Worm (Caenorhabditis elegans) whole organism, midembryonic: ENCODE measurements around the gene nob-1.

Experiments
- T22C8.4 ChIP-seq: fragments of 200-800 bp; sonication (Bioruptor generic); IDR thresholded peaks from 2 replicates; pipeline ENCODE4 v1.3.6; 2022; ENCODE audit warnings: missing genetic modification characterization, missing compliant biosample characterization
- cog-1 ChIP-seq: sonication (generic microtip); optimal IDR thresholded peaks from 2 replicates; lab custom pipeline; 2016; ENCODE audit warnings: missing genetic modification characterization, missing compliant biosample characterization
- flt-1 ChIP-seq: fragments of 200-800 bp; sonication (Bioruptor generic); IDR thresholded peaks from 2 replicates; pipeline ENCODE4 v1.3.6; 2022; ENCODE audit warnings: missing genetic modification characterization, missing compliant biosample characterization
- klf-2 ChIP-seq: fragments of 200-800 bp; sonication (Bioruptor generic); conservative IDR thresholded peaks from 2 replicates; pipeline ENCODE4 v1.3.6; 2022; ENCODE audit warnings: missing genetic modification reagents, missing genetic modification characterization, missing compliant biosample characterization
- med-1 ChIP-seq: sonication (generic microtip); optimal IDR thresholded peaks from 2 replicates; lab custom pipeline; 2017; ENCODE audit warnings: missing genetic modification characterization, mild to moderate bottlenecking, missing compliant biosample characterization, antibody characterized with exemption, missing genetic modification reagents; ENCODE audit not compliant: insufficient read depth
- ref-1 ChIP-seq: fragments of 200-800 bp; sonication (Bioruptor generic); conservative IDR thresholded peaks from 2 replicates; pipeline ENCODE4 v1.3.6; 2022; ENCODE audit warnings: missing genetic modification reagents, missing genetic modification characterization, missing compliant biosample characterization
- tab-1 ChIP-seq: fragments of 200-800 bp; sonication (Bioruptor generic); IDR thresholded peaks from 2 replicates; pipeline ENCODE4 v1.3.6; 2022; ENCODE audit warnings: missing genetic modification characterization, missing compliant biosample characterization
- ztf-23 ChIP-seq: fragments of 200-800 bp; sonication (Bioruptor generic); IDR thresholded peaks from 2 replicates; pipeline ENCODE4 v1.3.6; 2022; ENCODE audit warnings: missing genetic modification reagents, missing genetic modification characterization, missing compliant biosample characterization
- ztf-29 ChIP-seq: fragments of 200-800 bp; sonication (Bioruptor generic); IDR thresholded peaks from 2 replicates; pipeline ENCODE4 v1.3.6; 2022; ENCODE audit warnings: missing genetic modification reagents, missing genetic modification characterization, missing compliant biosample characterization

The nob-1 gene

DNA sequence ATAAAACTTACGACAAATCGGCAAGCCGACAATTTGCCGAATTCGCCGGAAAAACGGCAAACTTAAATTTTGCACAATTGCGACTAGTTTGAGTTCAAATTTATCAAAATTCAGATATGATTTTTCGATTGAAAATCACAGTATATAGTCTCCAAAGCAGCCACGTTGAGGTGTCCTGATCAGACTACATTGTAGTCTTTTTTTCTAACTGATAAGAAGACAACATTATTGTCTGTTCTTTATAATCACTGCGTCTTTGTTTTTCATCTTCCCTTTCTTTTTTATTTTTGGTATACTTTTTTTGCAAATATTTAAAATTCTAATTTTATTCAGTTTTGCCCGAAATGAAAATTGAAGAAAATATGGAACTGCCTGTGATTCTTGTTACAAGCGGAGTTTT lies 23.3 kb upstream of the nob-1 start, which contains the start of the genes cest-12 and lonp-2:
TSS of gene cest-12 (minus strand) at position 101 of the 400 bp plus-strand sequence.
TSS of gene lonp-2 (plus strand) at position 334 of the 400 bp plus-strand sequence.
- TF ChIP-seq flt-1 (GFP tag; lab: Robert Waterston, UW): no peak
- no peak for TF ChIP-seq med-1 (GFP tag; lab: Kevin White, UChicago)
- no peak for TF ChIP-seq tab-1 (GFP tag; lab: Robert Waterston, UW)
- no peak for TF ChIP-seq T22C8.4
- no peak for TF ChIP-seq ztf-23 (GFP tag; lab: Robert Waterston, UW)
- TF ChIP-seq klf-2 (GFP tag; lab: Robert Waterston, UW): no peak
- no peak for TF ChIP-seq ref-1 (GFP tag; lab: Robert Waterston, UW)
- no peak for TF ChIP-seq cog-1 (tag; lab: Kevin White, UChicago)
- TF ChIP-seq ztf-29 (GFP tag; lab: Robert Waterston, UW): no peak

DNA sequence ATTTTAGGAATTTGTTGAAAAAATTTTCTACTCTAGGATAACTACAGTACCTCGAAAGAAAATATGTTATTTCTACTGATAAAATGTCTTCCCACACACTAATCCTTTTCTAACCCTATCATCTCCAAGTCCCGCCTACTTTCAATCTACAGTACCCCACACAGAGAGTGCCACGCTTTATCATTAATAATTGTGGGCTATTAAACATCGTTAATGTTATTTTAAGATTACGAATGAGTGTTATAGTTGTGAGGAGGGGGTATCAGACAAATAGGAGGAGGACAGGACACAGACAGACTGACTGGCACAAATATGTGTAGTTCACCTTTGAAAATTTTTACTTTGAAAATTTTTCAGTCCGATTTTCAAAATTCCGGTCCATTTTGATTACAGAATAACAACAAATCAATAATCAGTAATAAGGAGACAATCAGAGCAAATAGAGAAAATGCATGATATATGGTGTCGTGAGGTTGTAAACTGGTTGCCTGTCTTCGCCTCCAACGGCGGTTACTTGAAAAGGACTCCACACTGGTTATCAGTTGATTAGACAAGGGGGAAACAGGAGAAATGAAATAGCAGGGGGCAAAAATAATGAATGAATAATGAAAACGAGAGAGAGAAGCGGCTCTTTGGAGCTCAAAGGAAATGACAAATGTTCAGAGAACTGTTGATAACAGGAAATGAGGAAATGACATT lies 10.2 kb upstream of the nob-1 start:
- TF ChIP-seq cog-1 (tag; lab: Kevin White, UChicago) (no peak), T22C8.4 (no peak), tab-1 (GFP tag; lab: Robert Waterston, UW) (no peak), ztf-29 (GFP tag; lab: Robert Waterston, UW) (no peak), ref-1 (GFP tag; lab: Robert Waterston, UW) (no peak)

ce11 chrIII:12092595-12092994 lies 8.5 kb upstream of the nob-1 start:
- TF ChIP-seq ztf-23 (GFP tag; lab: Robert Waterston, UW) (no peak), T22C8.4 (no peak), cog-1 (tag; lab: Kevin White, UChicago) (no peak), ztf-29 (GFP tag; lab: Robert Waterston, UW) (no peak), klf-2 (GFP tag; lab: Robert Waterston, UW) (no peak), med-1 (GFP tag; lab: Kevin White, UChicago) (no peak), tab-1 (GFP tag; lab: Robert Waterston, UW) (no peak), flt-1 (GFP tag; lab: Robert Waterston, UW) (no peak), ref-1 (GFP tag; lab: Robert Waterston, UW) (no peak)

ce11 chrIII:12087564-12087963 lies 3.4 kb upstream of the nob-1 start:
- TF ChIP-seq klf-2 (GFP tag; lab: Robert Waterston, UW): no peak
- no peak for TF ChIP-seq cog-1 (tag; lab: Kevin White, UChicago)
- TF ChIP-seq ref-1 (GFP tag; lab: Robert Waterston, UW): no peak
- no peak for TF ChIP-seq ztf-23 (GFP tag; lab: Robert Waterston, UW)
- TF ChIP-seq tab-1 (GFP tag; lab: Robert Waterston, UW): no peak
- no peak for TF ChIP-seq flt-1 (GFP tag; lab: Robert Waterston, UW)
- TF ChIP-seq T22C8.4: no peak
- TF ChIP-seq med-1 (GFP tag; lab: Kevin White, UChicago): no peak
- no peak for TF ChIP-seq ztf-29 (GFP tag; lab: Robert Waterston, UW)

DNA sequence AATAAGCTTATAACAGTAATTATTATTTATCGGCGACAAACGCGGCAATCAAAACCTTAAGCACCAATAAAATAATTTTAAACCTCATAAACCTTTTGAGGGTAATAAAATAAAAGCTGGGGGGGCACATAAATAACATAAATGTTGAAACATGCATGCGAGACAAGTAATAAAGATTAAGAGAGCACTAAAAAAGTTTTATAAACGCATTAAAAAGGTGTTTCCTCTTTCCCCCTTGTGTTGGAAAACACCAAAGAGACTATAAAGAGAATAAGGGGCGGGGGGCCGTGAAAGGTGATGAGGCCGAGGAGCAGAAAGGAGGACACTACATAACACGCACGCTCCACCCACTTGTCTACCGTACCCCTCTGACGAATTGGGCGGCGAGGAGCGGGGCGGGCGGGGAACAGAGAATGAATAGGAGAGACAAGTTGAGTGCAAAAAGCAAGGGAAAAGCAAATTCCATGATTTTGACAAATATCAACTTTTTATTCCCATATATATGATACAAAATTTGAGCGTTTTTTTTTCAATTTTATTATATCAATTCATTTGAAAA lies 712 bp upstream of the nob-1 start:
- TF ChIP-seq klf-2 (GFP tag; lab: Robert Waterston, UW): no peak
- no peak for TF ChIP-seq ztf-23 (GFP tag; lab: Robert Waterston, UW)
- peak; percentile 49 for TF ChIP-seq cog-1 (tag; lab: Kevin White, UChicago)

- TF ChIP-seq cog-1 (tag; lab: Kevin White, UChicago) (no peak), ztf-29 (GFP tag; lab: Robert Waterston, UW) (no peak), ref-1 (GFP tag; lab: Robert Waterston, UW) (no peak), T22C8.4 (no peak), flt-1 (GFP tag; lab: Robert Waterston, UW) (no peak), klf-2 (GFP tag; lab: Robert Waterston, UW) (no peak), tab-1 (GFP tag; lab: Robert Waterston, UW) (no peak), ztf-23 (GFP tag; lab: Robert Waterston, UW) (peak; percentile 40; the same call in 1 of the 2 replicates)
These were observed 2.0 kb downstream of the nob-1 start for ce11 chrIII:12081992-12082628.

ce11 chrIII:12077456-12077855 lies 6.7 kb downstream of the nob-1 start, which contains the start of gene php-3:
Gene php-3 (minus strand): TSS chrIII:12077556.
- no peak for TF ChIP-seq ztf-29 (GFP tag; lab: Robert Waterston, UW)

ce11 chrIII:12067736-12068135 lies 16.4 kb downstream of the nob-1 start:
- TF ChIP-seq ztf-29 (GFP tag; lab: Robert Waterston, UW) (no peak), tab-1 (GFP tag; lab: Robert Waterston, UW) (no peak), med-1 (GFP tag; lab: Kevin White, UChicago) (no peak), klf-2 (GFP tag; lab: Robert Waterston, UW) (no peak), ztf-23 (GFP tag; lab: Robert Waterston, UW) (no peak), cog-1 (tag; lab: Kevin White, UChicago) (no peak), T22C8.4 (no peak), flt-1 (GFP tag; lab: Robert Waterston, UW) (no peak)

ce11 chrIII:12064494-12064893 lies 19.6 kb downstream of the nob-1 start:
- TF ChIP-seq cog-1 (tag; lab: Kevin White, UChicago) (no peak), T22C8.4 (no peak), ztf-23 (GFP tag; lab: Robert Waterston, UW) (no peak), med-1 (GFP tag; lab: Kevin White, UChicago) (no peak), ref-1 (GFP tag; lab: Robert Waterston, UW) (no peak), klf-2 (GFP tag; lab: Robert Waterston, UW) (no peak), tab-1 (GFP tag; lab: Robert Waterston, UW) (no peak), flt-1 (GFP tag; lab: Robert Waterston, UW) (no peak), ztf-29 (GFP tag; lab: Robert Waterston, UW) (no peak)
